Worm (Caenorhabditis elegans): ENCODE data around the gene T25B6.5.

ce11 chrX:8996496-8997116 is 24.9 kb downstream of the T25B6.5 start:
- TF ChIP-seq sea-2 (GFP tag; optimal IDR thresholded peaks at IDR 0.05) = no peak
- no peak for TF ChIP-seq ceh-28 (tag; optimal IDR thresholded peaks at IDR 0.05)
- TF ChIP-seq ZK546.5 (tag; optimal IDR thresholded peaks at IDR 0.05) = no peak
- TF ChIP-seq elt-1 (tag; optimal IDR thresholded peaks at IDR 0.05) = no peak
- no peak for TF ChIP-seq lin-15B (tag; optimal IDR thresholded peaks at IDR 0.05)
- TF ChIP-seq nhr-77 (tag; optimal IDR thresholded peaks at IDR 0.05) = no peak

Data from whole organism, L3 larva.